Fruit fly (Drosophila melanogaster) whole organism, embryonic: ENCODE results near the gene Sec10.

ENCODE experiments used
- Atf6 ChIP-seq: fragments of 200-800 bp; sonication (Bioruptor generic); IDR thresholded peaks from 2 replicates; pipeline ENCODE4 v1.3.6; 2022; ENCODE audit warnings: missing biosample characterization, missing genetic modification characterization
- Bgb ChIP-seq: fragments of 200-800 bp; sonication (Bioruptor generic); IDR thresholded peaks from 2 replicates; pipeline ENCODE4 v1.3.6; 2022; ENCODE audit warnings: missing biosample characterization, missing genetic modification characterization; ENCODE audit not compliant: partially characterized antibody
- Blimp-1 ChIP-seq: fragments of 200-800 bp; sonication (Bioruptor generic); optimal IDR thresholded peaks from 3 replicates; lab custom pipeline; 2018; ENCODE audit warnings: missing biosample characterization, missing genetic modification characterization, mild to moderate bottlenecking, moderate library complexity, missing genetic modification reagents
- CG15514 ChIP-seq: fragments of 200-800 bp; sonication (Bioruptor generic); optimal IDR thresholded peaks from 3 replicates; lab custom pipeline; 2017; ENCODE audit warnings: missing biosample characterization, missing genetic modification characterization, mild to moderate bottlenecking, moderate library complexity, missing genetic modification reagents
- CG17359 ChIP-seq: fragments of 200-800 bp; sonication (Bioruptor generic); optimal IDR thresholded peaks from 3 replicates; lab custom pipeline; 2018; ENCODE audit warnings: missing biosample characterization, mild to moderate bottlenecking, missing genetic modification characterization, moderate library complexity
- CG17385 ChIP-seq: fragments of 200-800 bp; sonication (Bioruptor generic); optimal IDR thresholded peaks from 3 replicates; lab custom pipeline; 2018; ENCODE audit warnings: missing biosample characterization, mild to moderate bottlenecking, missing genetic modification characterization
- CG17612 ChIP-seq: fragments of 200-800 bp; sonication (Bioruptor generic); IDR thresholded peaks from 2 replicates; pipeline ENCODE4 v1.3.6; 2022; ENCODE audit warnings: missing biosample characterization, missing genetic modification characterization
- CG1792 ChIP-seq: fragments of 200-800 bp; sonication (Bioruptor generic); optimal IDR thresholded peaks from 2 replicates; lab custom pipeline; 2016; ENCODE audit warnings: missing biosample characterization, missing genetic modification characterization
- CG2120 ChIP-seq: fragments of 200-800 bp; sonication (Bioruptor generic); optimal IDR thresholded peaks from 3 replicates; lab custom pipeline; 2016; ENCODE audit warnings: missing biosample characterization, missing genetic modification characterization
- CG2678 ChIP-seq: fragments of 200-800 bp; sonication (Bioruptor generic); optimal IDR thresholded peaks from 3 replicates; lab custom pipeline; 2019; ENCODE audit warnings: missing biosample characterization, mild to moderate bottlenecking, missing genetic modification characterization, moderate library complexity
- CG2889 ChIP-seq: fragments of 200-800 bp; sonication (Bioruptor generic); IDR thresholded peaks from 3 replicates; pipeline ENCODE4 v1.3.6; 2022; ENCODE audit warnings: missing biosample characterization, missing genetic modification characterization
- CG32772 ChIP-seq: fragments of 200-800 bp; sonication (Bioruptor generic); IDR thresholded peaks from 2 replicates; pipeline ENCODE4 v1.3.6; 2022; ENCODE audit warnings: missing biosample characterization, missing genetic modification characterization
- CG3281 ChIP-seq: fragments of 200-800 bp; sonication (Bioruptor generic); optimal IDR thresholded peaks from 3 replicates; lab custom pipeline; 2017; ENCODE audit warnings: missing biosample characterization, mild to moderate bottlenecking, missing genetic modification characterization
- CG6689 ChIP-seq: fragments of 200-800 bp; sonication (Bioruptor generic); IDR thresholded peaks from 2 replicates; pipeline ENCODE4 v1.3.6; 2022; ENCODE audit warnings: missing biosample characterization, missing genetic modification characterization
- CG7839 ChIP-seq: fragments of 200-800 bp; sonication (Bioruptor generic); optimal IDR thresholded peaks from 3 replicates; lab custom pipeline; 2018; ENCODE audit warnings: missing biosample characterization, mild to moderate bottlenecking, missing genetic modification characterization, moderate library complexity
- D19A ChIP-seq: fragments of 200-800 bp; optimal IDR thresholded peaks from 3 replicates; lab custom pipeline; 2019; ENCODE audit warnings: missing biosample characterization, mild to moderate bottlenecking, missing genetic modification characterization, moderate library complexity
- Dbx ChIP-seq: fragments of 200-800 bp; sonication (Bioruptor generic); IDR thresholded peaks from 3 replicates; pipeline ENCODE4 v1.3.6; 2022; ENCODE audit warnings: missing biosample characterization, missing genetic modification characterization
- Fer1 ChIP-seq: fragments of 200-800 bp; sonication (Bioruptor generic); optimal IDR thresholded peaks from 2 replicates; lab custom pipeline; 2017; ENCODE audit warnings: missing biosample characterization, mild to moderate bottlenecking, missing genetic modification characterization
- Hand ChIP-seq: fragments of 200-800 bp; sonication (Bioruptor generic); optimal IDR thresholded peaks from 2 replicates; lab custom pipeline; 2017; ENCODE audit warnings: mild to moderate bottlenecking, missing biosample characterization, missing genetic modification reagents, missing genetic modification characterization
- Hmr ChIP-seq: fragments of 200-800 bp; sonication (Bioruptor generic); optimal IDR thresholded peaks from 3 replicates; lab custom pipeline; 2017; ENCODE audit warnings: mild to moderate bottlenecking, missing biosample characterization, missing genetic modification reagents, missing genetic modification characterization
- Hr51 ChIP-seq, 2 experiments: fragments of 200-800 bp; sonication (Bioruptor generic); optimal IDR thresholded peaks; 2 replicates in 1 of 2; 3 replicates in 1 of 2; lab custom pipeline; 2016 to 2018; ENCODE audit warnings: missing biosample characterization in 2 of 2, missing genetic modification characterization in 2 of 2, mild to moderate bottlenecking in 1 of 2, moderate library complexity in 1 of 2
- Med ChIP-seq: fragments of 200-800 bp; sonication (Bioruptor generic); peaks from one replicate; lab custom pipeline; 2016; ENCODE audit warnings: missing biosample characterization, missing genetic modification characterization, mild to moderate bottlenecking, inconsistent platforms, moderate library complexity
- Mrtf ChIP-seq: fragments of 200-800 bp; sonication (Bioruptor generic); IDR thresholded peaks from 3 replicates; pipeline ENCODE4 v1.3.6; 2022; ENCODE audit warnings: missing biosample characterization, missing genetic modification characterization
- Oli ChIP-seq: fragments of 200-800 bp; sonication (Bioruptor generic); optimal IDR thresholded peaks from 2 replicates; lab custom pipeline; 2018; ENCODE audit warnings: missing biosample characterization, mild to moderate bottlenecking, missing genetic modification characterization, moderate library complexity
- PHDP ChIP-seq: fragments of 200-800 bp; sonication (Bioruptor generic); optimal IDR thresholded peaks from 3 replicates; lab custom pipeline; 2018; ENCODE audit warnings: missing biosample characterization, mild to moderate bottlenecking, missing genetic modification characterization, moderate library complexity
- Pdp1 ChIP-seq, 2 experiments: fragments of 200-800 bp; sonication (Bioruptor generic); optimal IDR thresholded peaks; 3 replicates each; lab custom pipeline; 2016; ENCODE audit warnings: missing biosample characterization in 2 of 2, missing genetic modification characterization in 2 of 2, mild to moderate bottlenecking in 1 of 2, moderate library complexity in 1 of 2
- Xrp1 ChIP-seq: fragments of 200-800 bp; sonication (Bioruptor generic); IDR thresholded peaks from 2 replicates; pipeline ENCODE4 v1.3.6; 2022; ENCODE audit warnings: missing biosample characterization, missing genetic modification characterization
- abd-A ChIP-seq: fragments of 200-800 bp; sonication (Bioruptor generic); optimal IDR thresholded peaks from 3 replicates; lab custom pipeline; 2019; ENCODE audit warnings: missing biosample characterization, mild to moderate bottlenecking, missing genetic modification characterization, moderate library complexity
- ash1 ChIP-seq: fragments of 200-800 bp; sonication (Bioruptor generic); optimal IDR thresholded peaks from 2 replicates; lab custom pipeline; 2018; ENCODE audit warnings: missing biosample characterization, mild to moderate bottlenecking, missing genetic modification characterization
- bcd ChIP-seq: fragments of 200-800 bp; sonication (Bioruptor generic); optimal IDR thresholded peaks from 2 replicates; lab custom pipeline; 2017; ENCODE audit warnings: missing biosample characterization, mild to moderate bottlenecking, missing genetic modification characterization
- crol ChIP-seq: fragments of 200-800 bp; sonication (Bioruptor generic); IDR thresholded peaks from 2 replicates; pipeline ENCODE4 v1.3.6; 2022; ENCODE audit warnings: missing biosample characterization, missing genetic modification characterization
- cwo ChIP-seq: fragments of 200-800 bp; sonication (Bioruptor generic); optimal IDR thresholded peaks from 3 replicates; lab custom pipeline; 2017; ENCODE audit warnings: missing biosample characterization, missing genetic modification characterization, mild to moderate bottlenecking, moderate library complexity, missing genetic modification reagents
- eve ChIP-seq, 2 experiments: fragments of >200 bp; optimal IDR thresholded peaks; 2 replicates each; lab custom pipeline; 2017; ENCODE audit warnings: missing biosample characterization in 2 of 2, missing genetic modification characterization in 2 of 2
- gem ChIP-seq: fragments of 200-800 bp; sonication (Bioruptor generic); optimal IDR thresholded peaks from 2 replicates; lab custom pipeline; 2019; ENCODE audit warnings: missing biosample characterization, mild to moderate bottlenecking, missing genetic modification characterization, moderate library complexity
- ind ChIP-seq: fragments of 200-800 bp; sonication (Bioruptor generic); optimal IDR thresholded peaks from 3 replicates; lab custom pipeline; 2016; ENCODE audit warnings: missing biosample characterization, missing genetic modification characterization
- lab ChIP-seq: fragments of 200-800 bp; sonication (Bioruptor generic); optimal IDR thresholded peaks from 3 replicates; lab custom pipeline; 2017; ENCODE audit warnings: missing biosample characterization, missing genetic modification characterization, mild to moderate bottlenecking, moderate library complexity, missing genetic modification reagents
- mam ChIP-seq: fragments of 200-800 bp; sonication (Bioruptor generic); optimal IDR thresholded peaks from 3 replicates; lab custom pipeline; 2016; ENCODE audit warnings: missing biosample characterization, missing genetic modification characterization
- nau ChIP-seq: fragments of 200-800 bp; sonication (Bioruptor generic); optimal IDR thresholded peaks from 3 replicates; lab custom pipeline; 2017; ENCODE audit warnings: missing biosample characterization, mild to moderate bottlenecking, missing genetic modification characterization, missing genetic modification reagents
- oc ChIP-seq: fragments of 200-800 bp; sonication (Bioruptor generic); optimal IDR thresholded peaks from 2 replicates; lab custom pipeline; 2018; ENCODE audit warnings: missing biosample characterization, mild to moderate bottlenecking, missing genetic modification characterization, moderate library complexity
- pho ChIP-seq: fragments of 200-800 bp; sonication (Bioruptor generic); optimal IDR thresholded peaks from 2 replicates; lab custom pipeline; 2016; ENCODE audit warnings: missing biosample characterization, missing genetic modification characterization
- row ChIP-seq: fragments of 200-800 bp; sonication (Bioruptor generic); IDR thresholded peaks from 3 replicates; pipeline ENCODE4 v1.3.6; 2022; ENCODE audit warnings: missing biosample characterization, missing genetic modification characterization
- schlank ChIP-seq: fragments of 200-800 bp; sonication (Bioruptor generic); optimal IDR thresholded peaks from 2 replicates; lab custom pipeline; 2018; ENCODE audit warnings: missing biosample characterization, mild to moderate bottlenecking, missing genetic modification characterization
- sens ChIP-seq: fragments of 200-800 bp; sonication (Bioruptor generic); peaks from one replicate; lab custom pipeline; 2016; ENCODE audit warnings: missing biosample characterization, missing genetic modification characterization
- sisA ChIP-seq: fragments of 200-800 bp; sonication (Bioruptor generic); IDR thresholded peaks from 2 replicates; pipeline ENCODE4 v1.3.6; 2022; ENCODE audit warnings: missing biosample characterization, missing genetic modification characterization
- slbo ChIP-seq: fragments of 200-800 bp; sonication (Bioruptor generic); IDR thresholded peaks from 2 replicates; pipeline ENCODE4 v1.3.6; 2022; ENCODE audit warnings: missing biosample characterization, missing genetic modification characterization
- stc ChIP-seq: fragments of 200-800 bp; sonication (Bioruptor generic); IDR thresholded peaks from 2 replicates; pipeline ENCODE4 v1.3.6; 2022; ENCODE audit warnings: missing biosample characterization, missing genetic modification characterization
- tll ChIP-seq, 2 experiments: fragments of 200-800 bp in 1 of 2; fragments of >200 bp in 1 of 2; sonication (Bioruptor generic) in 1 of 2; optimal IDR thresholded peaks; 2 replicates each; lab custom pipeline; 2017 to 2019; ENCODE audit warnings: missing biosample characterization in 2 of 2, missing genetic modification characterization in 2 of 2, mild to moderate bottlenecking in 1 of 2, moderate library complexity in 1 of 2
- vvl ChIP-seq: fragments of 200-800 bp; sonication (Bioruptor generic); IDR thresholded peaks from 2 replicates; pipeline ENCODE4 v1.3.6; 2022; ENCODE audit warnings: missing biosample characterization, missing genetic modification characterization

Sec10 gene

DNA sequence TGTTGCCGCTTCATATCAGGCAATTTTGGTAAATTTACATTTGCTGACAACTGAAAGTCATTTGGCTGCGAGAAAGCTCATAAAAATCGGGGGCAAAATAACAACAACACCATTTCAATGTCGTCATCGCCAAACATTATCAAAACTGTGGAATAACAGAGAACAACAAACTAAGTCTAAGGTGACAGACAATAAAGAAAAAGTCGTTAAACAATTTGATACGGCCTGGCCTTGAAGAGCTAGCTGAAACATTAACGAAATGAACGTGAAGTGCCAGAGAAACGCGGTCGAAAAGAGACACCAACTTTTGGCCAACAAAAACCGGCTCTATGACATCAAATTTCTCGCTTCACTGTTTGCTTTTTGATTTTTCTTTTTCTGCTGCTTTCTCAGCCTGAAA lies 44.5 kb upstream of the Sec10 start (continued):
- TF ChIP-seq CG3281, result no peak
- TF ChIP-seq Blimp-1 (GFP tag; lab: Kevin White, UChicago), result no peak
- TF ChIP-seq ash1 (GFP tag; lab: Kevin White, UChicago), result no peak
- TF ChIP-seq CG1792 (GFP tag; lab: Kevin White, UChicago), result no peak
- TF ChIP-seq crol (GFP tag; lab: Robert Waterston, UW), result no peak
- TF ChIP-seq abd-A, result peak; percentile 46
- no peak for TF ChIP-seq pho (GFP tag; lab: Kevin White, UChicago)
- no peak for TF ChIP-seq Bgb (GFP tag; lab: Robert Waterston, UW)
- peak; percentile 22 for TF ChIP-seq oc (tag; lab: Kevin White, UChicago)
- TF ChIP-seq eve (GFP tag; optimal IDR thresholded peaks at IDR 0.05; lab: Kevin White, UChicago), result peak in 1 of 2 experiments; percentile 12

DNA sequence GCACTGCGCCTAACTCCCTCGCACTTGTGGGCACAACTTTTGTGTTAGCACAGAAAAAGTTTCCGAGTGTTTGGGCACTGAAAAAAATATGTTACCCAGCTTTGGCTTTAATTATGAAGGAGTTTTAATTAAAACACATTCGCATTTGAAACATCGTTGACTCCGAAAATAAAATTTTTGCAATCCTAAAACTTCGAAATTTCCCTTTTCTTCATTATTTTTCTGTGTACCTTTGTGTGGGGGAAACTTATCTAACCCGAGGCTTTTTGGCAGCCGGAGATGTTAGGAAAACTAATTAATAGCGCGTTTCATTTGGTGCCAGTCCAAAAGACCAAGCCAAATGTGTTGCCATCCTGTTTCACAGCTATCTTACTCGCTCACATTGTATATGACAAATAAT lies 43.0 kb upstream of the Sec10 start:
- TF ChIP-seq bcd (GFP tag; lab: Kevin White, UChicago) (no peak), lab (GFP tag; lab: Kevin White, UChicago) (peak; percentile 52), row (GFP tag; lab: Robert Waterston, UW) (peak; percentile 59; the same call in 2 of the 3 replicates), nau (no peak), Pdp1 (GFP tag; optimal IDR thresholded peaks at IDR 0.05; lab: Kevin White, UChicago) (peak in 1 of 2 experiments; percentile 2), Hr51 (GFP tag; optimal IDR thresholded peaks at IDR 0.05; lab: Kevin White, UChicago) (peak in 1 of 2 experiments; percentile 29), tll (GFP tag; optimal IDR thresholded peaks at IDR 0.05; lab: Kevin White, UChicago) (no peak), Fer1 (GFP tag; lab: Kevin White, UChicago) (peak; percentile 25), CG32772 (GFP tag; lab: Robert Waterston, UW) (0 out of 2 replicates have a peak, but pooled peaks have one; percentile 22), vvl (GFP tag; lab: Robert Waterston, UW) (no peak; the same call in 1 of the 2 replicates), CG17385 (GFP tag; lab: Kevin White, UChicago) (peak; percentile 14), Hmr (GFP tag; lab: Kevin White, UChicago) (peak; percentile 35), sens (GFP tag; lab: Kevin White, UChicago) (peak; percentile 71), cwo (GFP tag; lab: Kevin White, UChicago) (peak; percentile 14), CG17612 (GFP tag; lab: Robert Waterston, UW) (no peak), Med (GFP tag; lab: Kevin White, UChicago) (peak; percentile 81), Hand (GFP tag; lab: Kevin White, UChicago) (peak; percentile 31), CG17359 (tag; lab: Kevin White, UChicago) (peak; percentile 7), PHDP (tag; lab: Kevin White, UChicago) (peak; percentile 39), CG2678 (tag; lab: Kevin White, UChicago) (peak; percentile 48), Oli (tag; lab: Kevin White, UChicago) (peak; percentile 20), D19A (tag; lab: Kevin White, UChicago) (no peak), slbo (GFP tag; lab: Robert Waterston, UW) (peak; percentile 46; the same call in 1 of the 2 replicates), CG6689 (GFP tag; lab: Robert Waterston, UW) (0 out of 2 replicates have a peak, but pooled peaks have one; percentile 21), gem (tag; lab: Kevin White, UChicago) (peak; percentile 39), stc (GFP tag; lab: Robert Waterston, UW) (0 out of 2 replicates have a peak, but pooled peaks have one; percentile 23), CG15514 (peak; percentile 41), CG2120 (peak; percentile 35), CG7839 (tag; lab: Kevin White, UChicago) (peak; percentile 18), Xrp1 (0 out of 2 replicates have a peak, but pooled peaks have one; percentile 20), Atf6 (GFP tag; lab: Robert Waterston, UW) (0 out of 2 replicates have a peak, but pooled peaks have one; percentile 18), sisA (GFP tag; lab: Robert Waterston, UW) (no peak), CG3281 (peak; percentile 24), ind (peak; percentile 8), Mrtf (GFP tag; lab: Robert Waterston, UW) (0 out of 3 replicates have a peak, but pooled peaks have one; percentile 34), CG2889 (GFP tag; lab: Robert Waterston, UW) (no peak), mam (GFP tag; lab: Kevin White, UChicago) (peak; percentile 0), schlank (tag; lab: Kevin White, UChicago) (no peak), Dbx (GFP tag; lab: Robert Waterston, UW) (peak; percentile 14; the same call in 1 of the 3 replicates)
